Fruit fly (Drosophila melanogaster) whole organism, wandering third instar larva: ENCODE measurements around the gene CG5026.

Experiments used
- Abd-B ChIP-seq: fragments of >200 bp; optimal IDR thresholded peaks from 2 replicates; lab custom pipeline; 2017; ENCODE audit warnings: missing biosample characterization, missing genetic modification characterization
- CG32264 ChIP-seq: fragments of 200-800 bp; sonication (Bioruptor generic); optimal IDR thresholded peaks from 2 replicates; lab custom pipeline; 2016; ENCODE audit warnings: missing biosample characterization, missing genetic modification characterization
- CG9705 ChIP-seq: fragments of 200-800 bp; sonication (Bioruptor generic); optimal IDR thresholded peaks from 2 replicates; lab custom pipeline; 2018; ENCODE audit warnings: missing biosample characterization, mild to moderate bottlenecking, missing genetic modification characterization
- CrebA ChIP-seq: fragments of 200-800 bp; sonication (Bioruptor generic); optimal IDR thresholded peaks from 2 replicates; lab custom pipeline; 2016; ENCODE audit warnings: missing biosample characterization, mild to moderate bottlenecking, missing genetic modification characterization, borderline replicate concordance
- Dfd ChIP-seq: fragments of >200 bp; optimal IDR thresholded peaks from 2 replicates; lab custom pipeline; 2017; ENCODE audit warnings: missing biosample characterization, missing genetic modification characterization
- Dif ChIP-seq: fragments of 200-275, 200-300 bp; sonication (Bioruptor generic); optimal IDR thresholded peaks from 2 replicates; lab custom pipeline; 2018; ENCODE audit warnings: missing biosample characterization, missing genetic modification characterization; ENCODE audit not compliant: partially characterized antibody
- GATAd ChIP-seq: sonication (Bioruptor generic); optimal IDR thresholded peaks from 2 replicates; lab custom pipeline; 2016; ENCODE audit warnings: missing biosample characterization, missing genetic modification characterization
- HLH106 ChIP-seq: fragments of 200-800 bp; optimal IDR thresholded peaks from 3 replicates; lab custom pipeline; 2019; ENCODE audit warnings: missing biosample characterization, mild to moderate bottlenecking, missing genetic modification characterization, moderate library complexity
- Hnf4 ChIP-seq: fragments of 200-800 bp; sonication (Bioruptor generic); optimal IDR thresholded peaks from 2 replicates; lab custom pipeline; 2016; ENCODE audit warnings: missing biosample characterization, mild to moderate bottlenecking, missing genetic modification characterization
- Hr78 ChIP-seq: fragments of >200 bp; optimal IDR thresholded peaks from 2 replicates; lab custom pipeline; 2017; ENCODE audit warnings: missing biosample characterization, missing genetic modification characterization
- Hr83 ChIP-seq: fragments of 200-300 bp; sonication (Bioruptor generic); optimal IDR thresholded peaks from 2 replicates; lab custom pipeline; 2016; ENCODE audit warnings: missing biosample characterization, mild to moderate bottlenecking, missing genetic modification characterization, moderate library complexity; ENCODE audit not compliant: poor library complexity, severe bottlenecking
- Jra ChIP-seq: sonication (Bioruptor generic); optimal IDR thresholded peaks from 2 replicates; lab custom pipeline; 2016; ENCODE audit warnings: missing biosample characterization, missing genetic modification characterization
- Mio ChIP-seq: sonication (Bioruptor generic); optimal IDR thresholded peaks from 2 replicates; lab custom pipeline; 2016; ENCODE audit warnings: missing biosample characterization, missing genetic modification characterization
- Myc ChIP-seq: fragments of >200 bp; optimal IDR thresholded peaks from 2 replicates; lab custom pipeline; 2017
- N ChIP-seq: fragments of >200 bp; optimal IDR thresholded peaks from 2 replicates; lab custom pipeline; 2018; ENCODE audit warnings: missing biosample characterization, missing external identifiers, missing genetic modification characterization
- OdsH ChIP-seq: fragments of 200-800 bp; sonication (Bioruptor generic); optimal IDR thresholded peaks from 2 replicates; lab custom pipeline; 2016; ENCODE audit warnings: missing biosample characterization, mild to moderate bottlenecking, missing genetic modification characterization
- Rel ChIP-seq, 2 experiments: fragments of 200-800 bp; sonication (Bioruptor generic) in 1 of 2; optimal IDR thresholded peaks; 2 replicates in 1 of 2; 3 replicates in 1 of 2; lab custom pipeline; 2016 to 2019; ENCODE audit warnings: mild to moderate bottlenecking in 2 of 2, missing biosample characterization in 2 of 2, missing genetic modification characterization in 2 of 2, moderate library complexity in 1 of 2
- Sp1 ChIP-seq: fragments of 200-800 bp; sonication (Bioruptor generic); optimal IDR thresholded peaks from 3 replicates; lab custom pipeline; 2019; ENCODE audit warnings: missing biosample characterization, mild to moderate bottlenecking, missing genetic modification characterization, moderate library complexity
- Vsx2 ChIP-seq: fragments of 200-300, 225-300 bp; sonication (Bioruptor generic); optimal IDR thresholded peaks from 2 replicates; lab custom pipeline; 2018; ENCODE audit warnings: missing biosample characterization, missing genetic modification characterization; ENCODE audit not compliant: partially characterized antibody
- br ChIP-seq: fragments of 200-800 bp; sonication (Bioruptor generic); optimal IDR thresholded peaks from 2 replicates; lab custom pipeline; 2016; ENCODE audit warnings: missing biosample characterization, missing genetic modification characterization
- brk ChIP-seq: fragments of 200-800 bp; sonication (Bioruptor generic); optimal IDR thresholded peaks from 2 replicates; lab custom pipeline; 2016; ENCODE audit warnings: missing biosample characterization, mild to moderate bottlenecking, missing genetic modification characterization
- dl ChIP-seq, 2 experiments: fragments of 175-275, 200-275 bp in 1 of 2; fragments of 200-275 bp in 1 of 2; sonication (Bioruptor generic); optimal IDR thresholded peaks; lab custom pipeline; 2018; ENCODE audit warnings: mild to moderate bottlenecking in 2 of 2, missing biosample characterization in 2 of 2, missing genetic modification characterization in 2 of 2, moderate library complexity in 2 of 2; ENCODE audit not compliant: partially characterized antibody in 2 of 2, insufficient read depth in 1 of 2
- dmrt93B ChIP-seq: fragments of 200-800 bp; sonication (Bioruptor generic); optimal IDR thresholded peaks from 2 replicates; lab custom pipeline; 2018; ENCODE audit warnings: missing biosample characterization, mild to moderate bottlenecking, missing genetic modification characterization
- dsf ChIP-seq: sonication (Bioruptor generic); optimal IDR thresholded peaks from 2 replicates; lab custom pipeline; 2016; ENCODE audit warnings: missing biosample characterization, missing genetic modification characterization, borderline replicate concordance
- ey ChIP-seq: fragments of 200-800 bp; sonication (Bioruptor generic); optimal IDR thresholded peaks from 2 replicates; lab custom pipeline; 2016; ENCODE audit warnings: missing biosample characterization, missing genetic modification characterization
- foxo ChIP-seq, 2 experiments: fragments of 200-800 bp; sonication (Bioruptor generic); optimal IDR thresholded peaks; 2 replicates in 1 of 2; 3 replicates in 1 of 2; lab custom pipeline; 2016 to 2017; ENCODE audit warnings: missing biosample characterization in 2 of 2, missing genetic modification characterization in 2 of 2
- fru ChIP-seq: fragments of 200-800 bp; sonication (Bioruptor generic); optimal IDR thresholded peaks from 3 replicates; lab custom pipeline; 2016; ENCODE audit warnings: missing biosample characterization, mild to moderate bottlenecking, missing genetic modification characterization
- h ChIP-seq: fragments of 200-800 bp; sonication (Bioruptor generic); optimal IDR thresholded peaks from 3 replicates; lab custom pipeline; 2016; ENCODE audit warnings: missing biosample characterization, mild to moderate bottlenecking, missing genetic modification characterization
- jim ChIP-seq: fragments of 175-275, 200-325 bp; sonication (Bioruptor generic); optimal IDR thresholded peaks from 2 replicates; lab custom pipeline; 2016; ENCODE audit warnings: missing biosample characterization, mild to moderate bottlenecking, missing genetic modification characterization
- lola ChIP-seq: fragments of >200 bp; optimal IDR thresholded peaks from 2 replicates; lab custom pipeline; 2017; ENCODE audit warnings: missing biosample characterization, missing genetic modification characterization
- pan ChIP-seq: fragments of >200 bp; optimal IDR thresholded peaks from 2 replicates; lab custom pipeline; 2017
- psq ChIP-seq: fragments of 200-800 bp; sonication (Bioruptor generic); optimal IDR thresholded peaks from 3 replicates; lab custom pipeline; 2017; ENCODE audit warnings: missing biosample characterization, mild to moderate bottlenecking, missing genetic modification characterization, moderate library complexity
- rgr ChIP-seq: fragments of 200-800 bp; sonication (Bioruptor generic); optimal IDR thresholded peaks from 3 replicates; lab custom pipeline; 2016; ENCODE audit warnings: missing biosample characterization, mild to moderate bottlenecking, missing genetic modification characterization
- sage ChIP-seq: fragments of 200-800 bp; sonication (Bioruptor generic); optimal IDR thresholded peaks from 2 replicates; lab custom pipeline; 2016; ENCODE audit warnings: missing biosample characterization, mild to moderate bottlenecking, missing genetic modification characterization
- sv ChIP-seq: fragments of 200-800 bp; sonication (Bioruptor generic); optimal IDR thresholded peaks from 3 replicates; lab custom pipeline; 2016; ENCODE audit warnings: missing biosample characterization, missing genetic modification characterization
- tai ChIP-seq: sonication (Bioruptor generic); optimal IDR thresholded peaks from 2 replicates; lab custom pipeline; 2016; ENCODE audit warnings: missing biosample characterization, missing genetic modification characterization
- usp ChIP-seq: fragments of >200 bp; optimal IDR thresholded peaks from 2 replicates; lab custom pipeline; 2017; ENCODE audit warnings: missing biosample characterization, missing genetic modification characterization
- woc ChIP-seq: sonication (Bioruptor generic); optimal IDR thresholded peaks from 2 replicates; lab custom pipeline; 2016; ENCODE audit warnings: missing biosample characterization, mild to moderate bottlenecking, missing genetic modification characterization

Gene CG5026

DNA sequence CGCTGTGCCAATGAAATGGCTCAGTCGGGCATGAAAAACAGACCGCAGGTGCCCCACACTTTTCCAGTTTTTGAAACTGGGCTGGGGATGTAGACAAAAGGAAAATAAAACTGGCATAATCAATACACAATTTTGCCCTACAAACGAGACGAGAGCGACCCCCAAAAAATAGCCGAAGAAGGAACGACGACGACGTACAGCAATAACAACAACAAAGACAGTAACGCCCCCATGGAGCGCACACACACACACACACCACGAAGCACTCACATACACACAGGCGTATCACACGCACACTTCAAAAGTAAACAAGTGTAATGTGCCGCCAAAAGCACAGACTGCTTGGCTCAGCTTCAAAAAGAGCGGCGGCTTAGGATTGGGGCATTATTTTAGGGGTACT lies 16.8 kb upstream of the CG5026 start:
- no peak for TF ChIP-seq ey (GFP tag; lab: Kevin White, UChicago)
- TF ChIP-seq Hr83 = peak; percentile 1
- TF ChIP-seq lola = no peak

- TF ChIP-seq Hnf4 (GFP tag; lab: Kevin White, UChicago) (no peak), Mio (GFP tag; lab: Kevin White, UChicago) (no peak), h (GFP tag; lab: Kevin White, UChicago) (no peak), sage (GFP tag; lab: Kevin White, UChicago) (no peak), Dfd (GFP tag; lab: Kevin White, UChicago) (no peak), CrebA (GFP tag; lab: Kevin White, UChicago) (no peak), rgr (no peak), HLH106 (tag; lab: Kevin White, UChicago) (no peak)
Observed at dm6 chr3L:8952549-8953198, 15.7 kb upstream of the CG5026 start.

DNA sequence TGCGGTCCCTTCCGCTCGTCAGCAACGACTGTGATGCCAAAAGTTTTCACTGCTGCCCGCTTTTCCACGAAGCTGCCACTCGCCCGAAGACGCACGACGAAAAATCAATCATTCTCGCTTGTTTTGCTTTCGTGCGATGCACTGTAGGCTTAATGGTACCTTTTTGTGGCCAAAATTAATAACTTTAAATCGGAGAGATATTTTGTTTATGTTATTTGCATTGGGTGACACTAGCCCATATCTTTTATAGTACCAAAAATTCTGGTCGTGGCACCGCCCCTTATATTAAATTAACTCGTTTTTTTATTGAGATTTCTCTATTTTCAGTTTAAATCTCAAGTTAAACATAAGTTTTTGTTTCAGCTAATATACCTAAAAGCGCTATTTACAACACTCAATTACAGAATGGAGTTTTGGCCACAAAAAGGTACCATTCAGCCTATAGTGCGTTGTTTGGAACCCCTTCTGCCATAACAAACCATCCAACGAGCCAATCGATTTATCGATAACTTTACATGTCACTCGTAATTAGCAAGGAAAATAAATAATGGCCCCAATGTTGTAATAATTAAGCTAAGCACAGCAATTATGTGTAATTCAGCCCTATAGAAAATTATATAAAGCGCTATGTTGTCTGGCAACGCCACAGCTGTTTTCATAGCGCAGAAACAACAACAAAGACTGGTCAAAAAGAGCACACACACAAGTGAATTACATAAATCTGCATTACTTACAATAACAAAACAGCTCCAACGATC lies 14.9 kb upstream of the CG5026 start:
- peak; percentile 12 for TF ChIP-seq sv
- no peak for TF ChIP-seq dl (GFP tag; optimal IDR thresholded peaks at IDR 0.05; lab: Kevin White, UChicago; ENCODE audit: insufficient read depth in 1 of 2, partially characterized antibody in 2 of 2)
- no peak for TF ChIP-seq dmrt93B (GFP tag; lab: Kevin White, UChicago)
- TF ChIP-seq N (GFP tag; lab: Kevin White, UChicago) = no peak
- TF ChIP-seq lola = no peak
- TF ChIP-seq pan (lab: Kevin White, UChicago) = no peak
- TF ChIP-seq psq (GFP tag; lab: Kevin White, UChicago) = no peak
- peak; percentile 58 for TF ChIP-seq br (GFP tag; lab: Kevin White, UChicago)
- TF ChIP-seq CrebA (GFP tag; lab: Kevin White, UChicago) = no peak
- TF ChIP-seq ey (GFP tag; lab: Kevin White, UChicago) = peak; percentile 36
- peak in 1 of 2 experiments; percentile 62 for TF ChIP-seq foxo (GFP tag; optimal IDR thresholded peaks at IDR 0.05; lab: Kevin White, UChicago)
- TF ChIP-seq Hr83 = no peak
- TF ChIP-seq jim = no peak
- TF ChIP-seq h (GFP tag; lab: Kevin White, UChicago) = peak; percentile 56
- TF ChIP-seq CG9705 (GFP tag; lab: Kevin White, UChicago) = no peak
- TF ChIP-seq CG32264 (GFP tag; lab: Kevin White, UChicago) = no peak
- TF ChIP-seq GATAd (GFP tag; lab: Kevin White, UChicago) = no peak
- TF ChIP-seq dsf (GFP tag; lab: Kevin White, UChicago) = no peak
- TF ChIP-seq HLH106 (tag; lab: Kevin White, UChicago) = peak; percentile 66
- no peak for TF ChIP-seq Dfd (GFP tag; lab: Kevin White, UChicago)
- TF ChIP-seq Dif = peak; percentile 4
- TF ChIP-seq fru (GFP tag; lab: Kevin White, UChicago) = peak; percentile 43
- TF ChIP-seq brk (GFP tag; lab: Kevin White, UChicago) = no peak
- no peak for TF ChIP-seq usp
- TF ChIP-seq rgr = peak; percentile 32
- TF ChIP-seq Vsx2 = peak; percentile 53
- TF ChIP-seq Myc = no peak
- TF ChIP-seq Jra (GFP tag; lab: Kevin White, UChicago) = no peak
- TF ChIP-seq sage (GFP tag; lab: Kevin White, UChicago) = no peak
- no peak for TF ChIP-seq Hr78
- TF ChIP-seq Abd-B (GFP tag; lab: Kevin White, UChicago) = no peak
- TF ChIP-seq OdsH (GFP tag; lab: Kevin White, UChicago) = peak; percentile 15
- TF ChIP-seq Rel (GFP tag; optimal IDR thresholded peaks at IDR 0.05; lab: Kevin White, UChicago) = no peak
- no peak for TF ChIP-seq Rel (tag; optimal IDR thresholded peaks at IDR 0.05; lab: Kevin White, UChicago)
- no peak for TF ChIP-seq tai (GFP tag; lab: Kevin White, UChicago)
- peak; percentile 29 for TF ChIP-seq Hnf4 (GFP tag; lab: Kevin White, UChicago)
- TF ChIP-seq woc (GFP tag; lab: Kevin White, UChicago) = peak; percentile 65
- peak; percentile 61 for TF ChIP-seq Sp1
- no peak for TF ChIP-seq Mio (GFP tag; lab: Kevin White, UChicago)
